Worm (Caenorhabditis elegans): ENCODE measurements around the gene pnp-1.

The pnp-1 gene

ce11 chrIV:296849-297248, 1.3 kb downstream of the pnp-1 start:
- peak; percentile 24 for TF ChIP-seq cey-2 (tag; optimal IDR thresholded peaks at IDR 0.05; ENCODE audit: borderline replicate concordance, insufficient read depth)
- TF ChIP-seq hmg-1.1 (GFP tag; IDR thresholded peaks at IDR 0.05) = no peak
- peak; percentile 32; the same call in 1 of the 2 replicates for TF ChIP-seq mdt-29 (GFP tag; IDR thresholded peaks at IDR 0.05)
- TF ChIP-seq daf-19 (GFP tag; conservative IDR thresholded peaks at IDR 0.05) = no peak
- peak; percentile 80 for TF ChIP-seq nhr-28 (tag; optimal IDR thresholded peaks at IDR 0.05)
- TF ChIP-seq hlh-11 (tag; optimal IDR thresholded peaks at IDR 0.05) = peak; percentile 83
- TF ChIP-seq Y48G9A.11 (GFP tag; IDR thresholded peaks at IDR 0.05) = no peak
- no peak for TF ChIP-seq F26F4.8 (GFP tag; conservative IDR thresholded peaks at IDR 0.05)
- TF ChIP-seq sdz-12 (GFP tag; optimal IDR thresholded peaks at IDR 0.05) = no peak
- peak; percentile 90 for TF ChIP-seq dve-1 (tag; optimal IDR thresholded peaks at IDR 0.05; ENCODE audit: insufficient read depth)
- TF ChIP-seq pqm-1 (tag; optimal IDR thresholded peaks at IDR 0.05) = peak; percentile 57
- TF ChIP-seq daf-16 (GFP tag; optimal IDR thresholded peaks at IDR 0.05) = peak in 1 of 2 experiments; percentile 65
- TF ChIP-seq daf-16 (tag; optimal IDR thresholded peaks at IDR 0.05) = peak; percentile 99
- TF ChIP-seq daf-8 (GFP tag; IDR thresholded peaks at IDR 0.05) = no peak
- TF ChIP-seq lin-15B (tag; optimal IDR thresholded peaks at IDR 0.05) = no peak
- no peak for TF ChIP-seq ceh-20 (GFP tag; IDR thresholded peaks at IDR 0.05)
- TF ChIP-seq madf-5 (GFP tag; IDR thresholded peaks at IDR 0.05) = no peak
- TF ChIP-seq hlh-30 (tag; optimal IDR thresholded peaks at IDR 0.05; ENCODE audit: insufficient read depth) = peak; percentile 66
- TF ChIP-seq nhr-237 (tag; optimal IDR thresholded peaks at IDR 0.05) = no peak
- no peak for TF ChIP-seq lin-38 (GFP tag; IDR thresholded peaks at IDR 0.05)
- peak; percentile 38 for TF ChIP-seq nhr-102 (tag; optimal IDR thresholded peaks at IDR 0.05)
- no peak for TF ChIP-seq unc-39 (tag; optimal IDR thresholded peaks at IDR 0.05)
- TF ChIP-seq F37D6.2 (tag; optimal IDR thresholded peaks at IDR 0.05) = no peak
- no peak for TF ChIP-seq saeg-2 (GFP tag; IDR thresholded peaks at IDR 0.05)
- TF ChIP-seq mxl-2 (GFP tag; conservative IDR thresholded peaks at IDR 0.05) = no peak
- TF ChIP-seq mxl-3 (GFP tag; optimal IDR thresholded peaks at IDR 0.05) = no peak
- no peak for TF ChIP-seq mes-2 (tag; optimal IDR thresholded peaks at IDR 0.05; ENCODE audit: poor library complexity, severe bottlenecking)
- TF ChIP-seq R02D3.7 (tag; optimal IDR thresholded peaks at IDR 0.05) = no peak
- TF ChIP-seq aha-1 (tag) = no peak
- no peak for TF ChIP-seq nhr-25 (tag; optimal IDR thresholded peaks at IDR 0.05; ENCODE audit: borderline replicate concordance, insufficient read depth)
- TF ChIP-seq dmd-6 (GFP tag; IDR thresholded peaks at IDR 0.05) = peak; percentile 92
- TF ChIP-seq mdl-1 (tag; optimal IDR thresholded peaks at IDR 0.05) = peak in 1 of 2 experiments; percentile 43
- TF ChIP-seq tra-1 (GFP tag; IDR thresholded peaks at IDR 0.05) = peak; percentile 63; the same call in 1 of the 2 replicates
- TF ChIP-seq php-3 (GFP tag; IDR thresholded peaks at IDR 0.05) = peak; percentile 78; the same call in 1 of the 2 replicates
- TF ChIP-seq nhr-48 (tag; optimal IDR thresholded peaks at IDR 0.05) = peak; percentile 66
- no peak for TF ChIP-seq dmd-9 (GFP tag; IDR thresholded peaks at IDR 0.05)
- peak in 1 of 2 experiments; percentile 9 for TF ChIP-seq lsy-2 (tag; optimal IDR thresholded peaks at IDR 0.05)
- no peak for TF ChIP-seq ceh-28 (tag; optimal IDR thresholded peaks at IDR 0.05)
- TF ChIP-seq zag-1 (tag; optimal IDR thresholded peaks at IDR 0.05) = no peak
- TF ChIP-seq egl-27 (tag; optimal IDR thresholded peaks at IDR 0.05) = no peak
- no peak for TF ChIP-seq T26A8.4 (GFP tag; IDR thresholded peaks at IDR 0.05)
- no peak for TF ChIP-seq rbr-2 (tag; optimal IDR thresholded peaks at IDR 0.05)
- peak; percentile 80 for TF ChIP-seq nhr-77 (tag; optimal IDR thresholded peaks at IDR 0.05)
- peak; percentile 23 for TF ChIP-seq mep-1 (tag; optimal IDR thresholded peaks at IDR 0.05)
- TF ChIP-seq pha-4 (GFP tag; IDR thresholded peaks at IDR 0.05) = peak; percentile 20; the same call in 1 of the 2 replicates
- no peak for TF ChIP-seq pha-4 (tag; optimal IDR thresholded peaks at IDR 0.05)
